Fruit fly (Drosophila melanogaster): ENCODE measurements around the gene CG33939.

CG33939 gene

dm6 chrX:19157471-19157870, 17.2 kb downstream of the CG33939 start:
- TF ChIP-seq noc (tag; optimal IDR thresholded peaks at IDR 0.05), result no peak

dm6 chrX:19155922-19156437, 18.7 kb downstream of the CG33939 start:
- peak; percentile 54 for TF ChIP-seq noc (tag; optimal IDR thresholded peaks at IDR 0.05)

dm6 chrX:19154998-19155397, 19.7 kb downstream of the CG33939 start:
- peak; percentile 41 for TF ChIP-seq noc (tag; optimal IDR thresholded peaks at IDR 0.05)

- no peak for TF ChIP-seq noc (tag; optimal IDR thresholded peaks at IDR 0.05)
These were observed 20.5 kb downstream of the CG33939 start for dm6 chrX:19154249-19154648.

- TF ChIP-seq noc (tag; optimal IDR thresholded peaks at IDR 0.05), result peak; percentile 65
These were observed 21.2 kb downstream of the CG33939 start for dm6 chrX:19153288-19154130.

- TF ChIP-seq noc (tag; optimal IDR thresholded peaks at IDR 0.05), result peak; percentile 23
These were observed 22.0 kb downstream of the CG33939 start for dm6 chrX:19152570-19153287.

dm6 chrX:19149511-19149876, 25.2 kb downstream of the CG33939 start:
- no peak for TF ChIP-seq noc (tag; optimal IDR thresholded peaks at IDR 0.05)

dm6 chrX:19148798-19149510, 25.7 kb downstream of the CG33939 start:
- TF ChIP-seq noc (tag; optimal IDR thresholded peaks at IDR 0.05), result no peak

dm6 chrX:19147939-19148641, 26.6 kb downstream of the CG33939 start:
- no peak for TF ChIP-seq noc (tag; optimal IDR thresholded peaks at IDR 0.05)

- peak; percentile 46 for TF ChIP-seq noc (tag; optimal IDR thresholded peaks at IDR 0.05)
These were observed 28.2 kb downstream of the CG33939 start for dm6 chrX:19146421-19146952.

dm6 chrX:19144785-19145422, 29.8 kb downstream of the CG33939 start:
- no peak for TF ChIP-seq noc (tag; optimal IDR thresholded peaks at IDR 0.05)

- no peak for TF ChIP-seq noc (tag; optimal IDR thresholded peaks at IDR 0.05)
These were observed 38.9 kb downstream of the CG33939 start, which contains the start of gene Obp18a for dm6 chrX:19135768-19136167. Obp18a (minus strand) TSS chrX:19135868.

dm6 chrX:19127216-19127615, 47.5 kb downstream of the CG33939 start, which contains the start of gene tgy:
tgy (minus strand) TSS chrX:19127316.
- no peak for TF ChIP-seq noc (tag; optimal IDR thresholded peaks at IDR 0.05)

- TF ChIP-seq noc (tag; optimal IDR thresholded peaks at IDR 0.05), result no peak
These were observed 50.4 kb downstream of the CG33939 start, which contains the start of gene CG15882 for dm6 chrX:19124288-19124687. CG15882 (minus strand) TSS chrX:19124388.
